Worm (Caenorhabditis elegans) whole organism, midembryonic: ENCODE measurements around the gene F44E2.4.

Experiments
- T22C8.4 ChIP-seq: fragments of 200-800 bp; sonication (Bioruptor generic); IDR thresholded peaks from 2 replicates; pipeline ENCODE4 v1.3.6; 2022; ENCODE audit warnings: missing genetic modification characterization, missing compliant biosample characterization
- cog-1 ChIP-seq: sonication (generic microtip); optimal IDR thresholded peaks from 2 replicates; lab custom pipeline; 2016; ENCODE audit warnings: missing genetic modification characterization, missing compliant biosample characterization
- flt-1 ChIP-seq: fragments of 200-800 bp; sonication (Bioruptor generic); IDR thresholded peaks from 2 replicates; pipeline ENCODE4 v1.3.6; 2022; ENCODE audit warnings: missing genetic modification characterization, missing compliant biosample characterization
- klf-2 ChIP-seq: fragments of 200-800 bp; sonication (Bioruptor generic); conservative IDR thresholded peaks from 2 replicates; pipeline ENCODE4 v1.3.6; 2022; ENCODE audit warnings: missing genetic modification reagents, missing genetic modification characterization, missing compliant biosample characterization
- med-1 ChIP-seq: sonication (generic microtip); optimal IDR thresholded peaks from 2 replicates; lab custom pipeline; 2017; ENCODE audit warnings: missing genetic modification characterization, mild to moderate bottlenecking, missing compliant biosample characterization, antibody characterized with exemption, missing genetic modification reagents; ENCODE audit not compliant: insufficient read depth
- ref-1 ChIP-seq: fragments of 200-800 bp; sonication (Bioruptor generic); conservative IDR thresholded peaks from 2 replicates; pipeline ENCODE4 v1.3.6; 2022; ENCODE audit warnings: missing genetic modification reagents, missing genetic modification characterization, missing compliant biosample characterization
- tab-1 ChIP-seq: fragments of 200-800 bp; sonication (Bioruptor generic); IDR thresholded peaks from 2 replicates; pipeline ENCODE4 v1.3.6; 2022; ENCODE audit warnings: missing genetic modification characterization, missing compliant biosample characterization
- ztf-23 ChIP-seq: fragments of 200-800 bp; sonication (Bioruptor generic); IDR thresholded peaks from 2 replicates; pipeline ENCODE4 v1.3.6; 2022; ENCODE audit warnings: missing genetic modification reagents, missing genetic modification characterization, missing compliant biosample characterization
- ztf-29 ChIP-seq: fragments of 200-800 bp; sonication (Bioruptor generic); IDR thresholded peaks from 2 replicates; pipeline ENCODE4 v1.3.6; 2022; ENCODE audit warnings: missing genetic modification reagents, missing genetic modification characterization, missing compliant biosample characterization

F44E2.4 gene

ce11 chrIII:8838075-8838474 lies at the start of gene F44E2.4:
TSS of gene F44E2.4 (minus strand) at chrIII:8838424.
- TF ChIP-seq ref-1 (GFP tag; lab: Robert Waterston, UW) (no peak), tab-1 (GFP tag; lab: Robert Waterston, UW) (no peak), flt-1 (no peak), ztf-29 (no peak)

ce11 chrIII:8887184-8887801 lies 49.1 kb upstream of the F44E2.4 start, which contains the start of gene famh-136:
TSS of gene famh-136 (plus strand) at chrIII:8887751.
- TF ChIP-seq flt-1: peak; percentile 58
- TF ChIP-seq tab-1 (GFP tag; lab: Robert Waterston, UW): no peak
- peak; percentile 49 for TF ChIP-seq cog-1 (tag; lab: Kevin White, UChicago)
- TF ChIP-seq T22C8.4 (GFP tag; lab: Robert Waterston, UW): no peak
- TF ChIP-seq ref-1 (GFP tag; lab: Robert Waterston, UW): no peak
- no peak for TF ChIP-seq ztf-29
- TF ChIP-seq klf-2 (GFP tag; lab: Robert Waterston, UW): no peak
- TF ChIP-seq ztf-23 (GFP tag; lab: Robert Waterston, UW): peak; percentile 86
- peak; percentile 33 for TF ChIP-seq med-1 (GFP tag; lab: Kevin White, UChicago)

- TF ChIP-seq ztf-29 (no peak), T22C8.4 (GFP tag; lab: Robert Waterston, UW) (no peak), klf-2 (GFP tag; lab: Robert Waterston, UW) (no peak), ref-1 (GFP tag; lab: Robert Waterston, UW) (no peak), flt-1 (no peak), tab-1 (GFP tag; lab: Robert Waterston, UW) (no peak), med-1 (GFP tag; lab: Kevin White, UChicago) (no peak), ztf-23 (GFP tag; lab: Robert Waterston, UW) (no peak), cog-1 (tag; lab: Kevin White, UChicago) (no peak)
Observed at ce11 chrIII:8886309-8886708, 48.1 kb upstream of the F44E2.4 start.

ce11 chrIII:8885150-8885549 lies 46.9 kb upstream of the F44E2.4 start, which contains the start of gene svop-1:
TSS of gene svop-1 (minus strand) at chrIII:8885488.
- TF ChIP-seq klf-2 (GFP tag; lab: Robert Waterston, UW): no peak

- TF ChIP-seq flt-1: no peak
- TF ChIP-seq tab-1 (GFP tag; lab: Robert Waterston, UW): no peak
Observed at ce11 chrIII:8882333-8882732, 44.1 kb upstream of the F44E2.4 start.

- TF ChIP-seq cog-1 (tag; lab: Kevin White, UChicago) (no peak), ztf-23 (GFP tag; lab: Robert Waterston, UW) (no peak), tab-1 (GFP tag; lab: Robert Waterston, UW) (no peak), T22C8.4 (GFP tag; lab: Robert Waterston, UW) (no peak), klf-2 (GFP tag; lab: Robert Waterston, UW) (no peak), ztf-29 (no peak), ref-1 (GFP tag; lab: Robert Waterston, UW) (no peak), flt-1 (no peak)
Observed at ce11 chrIII:8878960-8879359, 40.7 kb upstream of the F44E2.4 start.

ce11 chrIII:8877002-8877401 lies 38.8 kb upstream of the F44E2.4 start, which contains the start of gene K01F9.2:
TSS of gene K01F9.2 (minus strand) at chrIII:8877128.
- TF ChIP-seq klf-2 (GFP tag; lab: Robert Waterston, UW) (no peak), T22C8.4 (GFP tag; lab: Robert Waterston, UW) (no peak), ref-1 (GFP tag; lab: Robert Waterston, UW) (no peak), tab-1 (GFP tag; lab: Robert Waterston, UW) (no peak), med-1 (GFP tag; lab: Kevin White, UChicago) (no peak), ztf-23 (GFP tag; lab: Robert Waterston, UW) (no peak), flt-1 (no peak), ztf-29 (no peak), cog-1 (tag; lab: Kevin White, UChicago) (no peak)

ce11 chrIII:8873990-8874668 lies 35.9 kb upstream of the F44E2.4 start:
- TF ChIP-seq cog-1 (tag; lab: Kevin White, UChicago): peak; percentile 85
- TF ChIP-seq tab-1 (GFP tag; lab: Robert Waterston, UW): 0 out of 2 replicates have a peak, but pooled peaks have one; percentile 61
- TF ChIP-seq ztf-23 (GFP tag; lab: Robert Waterston, UW): peak; percentile 56; the same call in 1 of the 2 replicates
- TF ChIP-seq ref-1 (GFP tag; lab: Robert Waterston, UW): no peak
- peak; percentile 65; the same call in 1 of the 2 replicates for TF ChIP-seq flt-1

- TF ChIP-seq flt-1 (0 out of 2 replicates have a peak, but pooled peaks have one; percentile 41), T22C8.4 (GFP tag; lab: Robert Waterston, UW) (peak; percentile 58; the same call in 1 of the 2 replicates), ztf-29 (no peak), cog-1 (tag; lab: Kevin White, UChicago) (peak; percentile 1), klf-2 (GFP tag; lab: Robert Waterston, UW) (no peak), tab-1 (GFP tag; lab: Robert Waterston, UW) (no peak), ref-1 (GFP tag; lab: Robert Waterston, UW) (no peak)
Observed at ce11 chrIII:8873045-8873457, 34.8 kb upstream of the F44E2.4 start.

ce11 chrIII:8869663-8870062 lies 31.4 kb upstream of the F44E2.4 start:
- no peak for TF ChIP-seq ztf-23 (GFP tag; lab: Robert Waterston, UW)
- no peak for TF ChIP-seq ztf-29
- no peak for TF ChIP-seq ref-1 (GFP tag; lab: Robert Waterston, UW)
- TF ChIP-seq klf-2 (GFP tag; lab: Robert Waterston, UW): no peak
- no peak for TF ChIP-seq med-1 (GFP tag; lab: Kevin White, UChicago)
- TF ChIP-seq tab-1 (GFP tag; lab: Robert Waterston, UW): no peak
- no peak for TF ChIP-seq T22C8.4 (GFP tag; lab: Robert Waterston, UW)
- no peak for TF ChIP-seq cog-1 (tag; lab: Kevin White, UChicago)
- no peak for TF ChIP-seq flt-1
